Worm (Caenorhabditis elegans): Measurements from ENCODE around the gene spp-11.

The spp-11 gene

ce11 chrII:6366696-6367095 is 40.5 kb downstream of the spp-11 start, which contains the start of gene ctsa-4.1:
TSS of gene ctsa-4.1 (plus strand) at chrII:6366996.
- no peak for TF ChIP-seq mab-5 (tag; optimal IDR thresholded peaks at IDR 0.05)
- TF ChIP-seq sma-9 (GFP tag; optimal IDR thresholded peaks at IDR 0.05): no peak
- no peak for TF ChIP-seq sma-9 (tag; optimal IDR thresholded peaks at IDR 0.05)
- TF ChIP-seq Y55F3AM.14 (GFP tag; optimal IDR thresholded peaks at IDR 0.05): no peak
- TF ChIP-seq gmeb-1 (tag; optimal IDR thresholded peaks at IDR 0.05): no peak
- no peak for TF ChIP-seq fos-1 (tag; optimal IDR thresholded peaks at IDR 0.05)
- TF ChIP-seq nhr-237 (tag; optimal IDR thresholded peaks at IDR 0.05): no peak
- no peak for TF ChIP-seq egl-27 (tag; optimal IDR thresholded peaks at IDR 0.05)
- no peak for TF ChIP-seq ztf-4 (tag; optimal IDR thresholded peaks at IDR 0.05)
- TF ChIP-seq nhr-77 (tag; optimal IDR thresholded peaks at IDR 0.05): no peak
- no peak for TF ChIP-seq ceh-82 (tag; optimal IDR thresholded peaks at IDR 0.05)
- TF ChIP-seq sma-3 (GFP tag; optimal IDR thresholded peaks at IDR 0.05): no peak
- TF ChIP-seq nhr-25 (tag; optimal IDR thresholded peaks at IDR 0.05): no peak
- no peak for TF ChIP-seq nhr-23 (tag; optimal IDR thresholded peaks at IDR 0.05)
- TF ChIP-seq lsy-2 (tag; optimal IDR thresholded peaks at IDR 0.05): no peak
- no peak for TF ChIP-seq nhr-11 (tag; optimal IDR thresholded peaks at IDR 0.05)

- TF ChIP-seq unc-62 (GFP tag; optimal IDR thresholded peaks at IDR 0.05) (no peak), mdl-1 (tag; optimal IDR thresholded peaks at IDR 0.05) (no peak), crh-2 (tag; optimal IDR thresholded peaks at IDR 0.05) (no peak), nhr-11 (tag; optimal IDR thresholded peaks at IDR 0.05) (no peak), skn-1 (tag; optimal IDR thresholded peaks at IDR 0.05) (no peak), nhr-6 (tag; optimal IDR thresholded peaks at IDR 0.05) (no peak)
Observed at ce11 chrII:6365237-6365815, 41.9 kb downstream of the spp-11 start, which contains the start of the genes ani-2 and clec-88. TSS of gene ani-2 (minus strand) at chrII:6365367. TSS of gene clec-88 (plus strand) at chrII:6365722.

- TF ChIP-seq sem-4 (tag; optimal IDR thresholded peaks at IDR 0.05) (peak; percentile 33), nhr-77 (tag; optimal IDR thresholded peaks at IDR 0.05) (no peak), lsy-2 (tag; optimal IDR thresholded peaks at IDR 0.05) (peak; percentile 23 to 87), fos-1 (tag; optimal IDR thresholded peaks at IDR 0.05) (peak; percentile 44), lin-39 (tag; optimal IDR thresholded peaks at IDR 0.05) (no peak), mab-5 (tag; optimal IDR thresholded peaks at IDR 0.05) (peak; percentile 40), nhr-237 (tag; optimal IDR thresholded peaks at IDR 0.05) (no peak), nhr-21 (tag; optimal IDR thresholded peaks at IDR 0.05) (peak; percentile 40), skn-1 (tag; optimal IDR thresholded peaks at IDR 0.05) (no peak), unc-55 (GFP tag; optimal IDR thresholded peaks at IDR 0.05) (peak; percentile 81), ceh-16 (tag; optimal IDR thresholded peaks at IDR 0.05) (peak; percentile 21), dmd-4 (tag; optimal IDR thresholded peaks at IDR 0.05) (no peak), gmeb-1 (tag; optimal IDR thresholded peaks at IDR 0.05) (peak; percentile 76), nhr-6 (tag; optimal IDR thresholded peaks at IDR 0.05) (peak; percentile 68), lin-13 (GFP tag; optimal IDR thresholded peaks at IDR 0.05) (peak; percentile 65), F13H6.1 (tag; optimal IDR thresholded peaks at IDR 0.05) (peak; percentile 37), lin-11 (tag; optimal IDR thresholded peaks at IDR 0.05) (no peak), unc-39 (tag; optimal IDR thresholded peaks at IDR 0.05) (no peak), alr-1 (tag; optimal IDR thresholded peaks at IDR 0.05) (no peak), ZK546.5 (tag; optimal IDR thresholded peaks at IDR 0.05) (no peak), zag-1 (tag; optimal IDR thresholded peaks at IDR 0.05) (no peak), aly-2 (tag; optimal IDR thresholded peaks at IDR 0.05) (no peak), snpc-4 (tag; optimal IDR thresholded peaks at IDR 0.05) (peak; percentile 46), R02D3.7 (tag; optimal IDR thresholded peaks at IDR 0.05) (no peak), nhr-11 (tag; optimal IDR thresholded peaks at IDR 0.05) (no peak), mdl-1 (tag; optimal IDR thresholded peaks at IDR 0.05) (no peak), unc-62 (GFP tag; optimal IDR thresholded peaks at IDR 0.05) (no peak), mbf-1 (tag; optimal IDR thresholded peaks at IDR 0.05) (no peak), ama-1 (optimal IDR thresholded peaks at IDR 0.05) (no peak), C34F6.9 (tag; optimal IDR thresholded peaks at IDR 0.05) (peak; percentile 79), ceh-82 (tag; optimal IDR thresholded peaks at IDR 0.05) (no peak), nhr-25 (tag; optimal IDR thresholded peaks at IDR 0.05) (peak; percentile 78), nhr-10 (tag; optimal IDR thresholded peaks at IDR 0.05) (no peak), peb-1 (tag; optimal IDR thresholded peaks at IDR 0.05) (no peak), elt-1 (tag; optimal IDR thresholded peaks at IDR 0.05) (no peak), sma-3 (GFP tag; optimal IDR thresholded peaks at IDR 0.05) (peak; percentile 70), crh-2 (tag; optimal IDR thresholded peaks at IDR 0.05) (peak; percentile 75), egl-27 (tag; optimal IDR thresholded peaks at IDR 0.05) (no peak), nhr-129 (tag; optimal IDR thresholded peaks at IDR 0.05) (peak; percentile 86), nhr-23 (tag; optimal IDR thresholded peaks at IDR 0.05) (no peak), blmp-1 (tag; optimal IDR thresholded peaks at IDR 0.05; ENCODE audit: insufficient read depth) (no peak), ztf-1 (GFP tag; conservative IDR thresholded peaks at IDR 0.05) (no peak), Y55F3AM.14 (GFP tag; optimal IDR thresholded peaks at IDR 0.05) (no peak), ztf-4 (tag; optimal IDR thresholded peaks at IDR 0.05) (no peak), ztf-11 (tag; optimal IDR thresholded peaks at IDR 0.05) (no peak), elt-3 (tag; optimal IDR thresholded peaks at IDR 0.05) (no peak)
Observed at ce11 chrII:6360822-6361221, 46.4 kb downstream of the spp-11 start, which contains the start of gene K10B2.4. TSS of gene K10B2.4 (minus strand) at chrII:6360959.
